Comparison of ENCODE assay signal across 3 fruit fly cellular contexts in the genomic region with DNA sequence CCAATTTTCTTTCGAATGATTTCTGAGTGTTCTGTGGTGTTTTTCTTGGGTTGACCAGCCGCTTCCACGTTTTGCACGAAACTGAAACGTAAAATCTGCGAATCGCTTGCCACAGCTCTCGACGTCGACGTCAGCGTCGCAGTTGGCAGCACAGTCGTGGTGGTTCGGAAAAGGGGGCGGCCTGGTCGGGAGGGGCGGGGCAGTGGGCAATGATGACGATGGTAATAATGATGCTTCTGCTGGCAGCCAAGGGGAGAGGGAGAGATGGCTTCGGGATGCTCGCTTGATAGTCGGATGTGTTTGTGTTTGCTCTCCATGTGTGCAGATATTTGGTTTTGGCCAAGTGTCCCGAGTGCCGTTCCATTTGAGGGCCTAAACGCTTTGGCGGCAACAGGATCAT.
TF ChIP-seq lines count a peak whose summit lies in the region.

No protein-coding gene starts in this region.

- no peak for TF ChIP-seq CTCF in whole organism, embryonic (GFP tag; optimal IDR thresholded peaks at IDR 0.05; lab: Kevin White, UChicago)

TF ChIP-seq in whole organism, embryonic, 481 proteins besides CTCF, POLR2A, EP300 and RAD21 (continues in another document):
- TF ChIP-seq prd (optimal IDR thresholded peaks at IDR 0.05; lab: Kevin White, UChicago), result no peak
- no peak for TF ChIP-seq prd (GFP tag; IDR thresholded peaks at IDR 0.05; lab: Robert Waterston, UW)
- TF ChIP-seq E2f1 (GFP tag; IDR thresholded peaks at IDR 0.05; lab: Robert Waterston, UW), result 0 out of 2 replicates have a peak, but pooled peaks have one; percentile 9
- no peak for TF ChIP-seq CG13624 (GFP tag; optimal IDR thresholded peaks at IDR 0.05; lab: Kevin White, UChicago)
- TF ChIP-seq CG15011 (GFP tag; optimal IDR thresholded peaks at IDR 0.05; lab: Kevin White, UChicago), result no peak
- no peak for TF ChIP-seq ham (GFP tag; IDR thresholded peaks at IDR 0.05; lab: Robert Waterston, UW)
- TF ChIP-seq luna (GFP tag; optimal IDR thresholded peaks at IDR 0.05; lab: Kevin White, UChicago), result no peak
- peak; percentile 30 for TF ChIP-seq abd-A (tag; optimal IDR thresholded peaks at IDR 0.05; lab: Kevin White, UChicago)
- TF ChIP-seq CG10543 (GFP tag; optimal IDR thresholded peaks at IDR 0.05; lab: Kevin White, UChicago), result peak; percentile 30
- TF ChIP-seq sqz (GFP tag; optimal IDR thresholded peaks at IDR 0.05; lab: Kevin White, UChicago), result no peak
- no peak for TF ChIP-seq stwl (tag; optimal IDR thresholded peaks at IDR 0.05; lab: Kevin White, UChicago)
- peak; percentile 19 for TF ChIP-seq lab (GFP tag; optimal IDR thresholded peaks at IDR 0.05; lab: Kevin White, UChicago)
- TF ChIP-seq CG12391 (tag; optimal IDR thresholded peaks at IDR 0.05; lab: Kevin White, UChicago), result no peak
- TF ChIP-seq Deaf1 (tag; optimal IDR thresholded peaks at IDR 0.05; lab: Kevin White, UChicago), result peak; percentile 78
- no peak for TF ChIP-seq Ptx1 (GFP tag; IDR thresholded peaks at IDR 0.05; lab: Robert Waterston, UW)
- TF ChIP-seq nom (GFP tag; optimal IDR thresholded peaks at IDR 0.05; lab: Kevin White, UChicago), result peak; percentile 10
- no peak for TF ChIP-seq bab2 (GFP tag; optimal IDR thresholded peaks at IDR 0.05; lab: Kevin White, UChicago)
- no peak for TF ChIP-seq HLHmδ (GFP tag; optimal IDR thresholded peaks at IDR 0.05; lab: Kevin White, UChicago)
- peak; percentile 42; the same call in 1 of the 2 replicates for TF ChIP-seq Bgb (GFP tag; IDR thresholded peaks at IDR 0.05; lab: Robert Waterston, UW; ENCODE audit: partially characterized antibody)
- TF ChIP-seq disco-r (GFP tag; optimal IDR thresholded peaks at IDR 0.05; lab: Kevin White, UChicago), result no peak
- TF ChIP-seq CG12659 (GFP tag; optimal IDR thresholded peaks at IDR 0.05; lab: Kevin White, UChicago), result no peak
- TF ChIP-seq CG13287 (GFP tag; IDR thresholded peaks at IDR 0.05; lab: Robert Waterston, UW; ENCODE audit: partially characterized antibody), result peak; percentile 10; the same call in 1 of the 2 replicates
- no peak for TF ChIP-seq Sox102F (GFP tag; optimal IDR thresholded peaks at IDR 0.05; lab: Kevin White, UChicago)
- TF ChIP-seq Bteb2 (GFP tag; optimal IDR thresholded peaks at IDR 0.05; lab: Kevin White, UChicago), result no peak
- 0 out of 2 replicates have a peak, but pooled peaks have one; percentile 12 for TF ChIP-seq Awh (GFP tag; IDR thresholded peaks at IDR 0.05; lab: Robert Waterston, UW)
- TF ChIP-seq zf30C (GFP tag; optimal IDR thresholded peaks at IDR 0.05; lab: Kevin White, UChicago), result no peak
- no peak for TF ChIP-seq Six4 (GFP tag; optimal IDR thresholded peaks at IDR 0.05; lab: Kevin White, UChicago)
- TF ChIP-seq CG9727 (GFP tag; optimal IDR thresholded peaks at IDR 0.05; lab: Kevin White, UChicago), result no peak

TF ChIP-seq in whole organism, prepupa, 60 proteins besides CTCF, POLR2A, EP300 and RAD21:
- TF ChIP-seq fd59A (GFP tag; optimal IDR thresholded peaks at IDR 0.05; lab: Kevin White, UChicago) (no peak), Gug (GFP tag; IDR thresholded peaks at IDR 0.05; lab: Robert Waterston, UW) (no peak), CG11294 (GFP tag; IDR thresholded peaks at IDR 0.05; lab: Robert Waterston, UW) (peak; percentile 15; the same call in 1 of the 2 replicates), CG3032 (tag; optimal IDR thresholded peaks at IDR 0.05; lab: Kevin White, UChicago) (peak; percentile 9), CG16779 (tag; optimal IDR thresholded peaks at IDR 0.05; lab: Kevin White, UChicago) (no peak), Eip78C (GFP tag; lab: Kevin White, UChicago) (peak; percentile 41), CG32006 (GFP tag; optimal IDR thresholded peaks at IDR 0.05; lab: Kevin White, UChicago) (no peak), ss (GFP tag; optimal IDR thresholded peaks at IDR 0.05; lab: Kevin White, UChicago) (peak in 1 of 2 experiments; percentile 25), dac (GFP tag; optimal IDR thresholded peaks at IDR 0.05; lab: Kevin White, UChicago) (no peak), CG34406 (GFP tag; optimal IDR thresholded peaks at IDR 0.05; lab: Kevin White, UChicago) (no peak), Sox15 (GFP tag; optimal IDR thresholded peaks at IDR 0.05; lab: Kevin White, UChicago) (no peak), achi (GFP tag; optimal IDR thresholded peaks at IDR 0.05; lab: Kevin White, UChicago) (peak; percentile 14), CG6276 (GFP tag; optimal IDR thresholded peaks at IDR 0.05; lab: Kevin White, UChicago) (peak; percentile 3), eg (GFP tag; IDR thresholded peaks at IDR 0.05; lab: Robert Waterston, UW) (peak; percentile 46; the same call in 1 of the 3 replicates), dsx (GFP tag; optimal IDR thresholded peaks at IDR 0.05; lab: Kevin White, UChicago; ENCODE audit: poor library complexity, severe bottlenecking) (peak; percentile 33), CG8632 (GFP tag; optimal IDR thresholded peaks at IDR 0.05; lab: Kevin White, UChicago) (no peak), Hr38 (GFP tag; optimal IDR thresholded peaks at IDR 0.05; lab: Kevin White, UChicago) (no peak), Sox102F (GFP tag; optimal IDR thresholded peaks at IDR 0.05; lab: Kevin White, UChicago) (no peak), CG31627 (GFP tag; optimal IDR thresholded peaks at IDR 0.05; lab: Kevin White, UChicago) (no peak), Ets21C (GFP tag; optimal IDR thresholded peaks at IDR 0.05; lab: Kevin White, UChicago) (no peak), CG3919 (GFP tag; optimal IDR thresholded peaks at IDR 0.05; lab: Kevin White, UChicago) (peak; percentile 49), OdsH (GFP tag; optimal IDR thresholded peaks at IDR 0.05; lab: Kevin White, UChicago) (no peak), net (GFP tag; optimal IDR thresholded peaks at IDR 0.05; lab: Kevin White, UChicago) (peak; percentile 6), CG6163 (GFP tag; IDR thresholded peaks at IDR 0.05; lab: Robert Waterston, UW) (peak; percentile 26; the same call in 1 of the 3 replicates), topi (GFP tag; optimal IDR thresholded peaks at IDR 0.05; lab: Kevin White, UChicago) (no peak), CG15336 (GFP tag; IDR thresholded peaks at IDR 0.05; lab: Robert Waterston, UW) (peak; percentile 31; the same call in 1 of the 2 replicates), CG8119 (GFP tag; IDR thresholded peaks at IDR 0.05; lab: Robert Waterston, UW) (peak; percentile 59; the same call in 2 of the 3 replicates), Smox (GFP tag; optimal IDR thresholded peaks at IDR 0.05; lab: Kevin White, UChicago) (no peak), CG1621 (tag; optimal IDR thresholded peaks at IDR 0.05; lab: Kevin White, UChicago) (peak; percentile 51), Lpt (GFP tag; optimal IDR thresholded peaks at IDR 0.05; lab: Kevin White, UChicago) (no peak)
TF ChIP-seq in whole organism, prepupa: peak in this region for 14.

TF ChIP-seq in whole organism, pupa, 21 proteins besides CTCF, POLR2A, EP300 and RAD21:
- TF ChIP-seq CG8159 (tag; optimal IDR thresholded peaks at IDR 0.05; lab: Kevin White, UChicago) (no peak), CG10348 (GFP tag; IDR thresholded peaks at IDR 0.05; lab: Robert Waterston, UW) (0 out of 2 replicates have a peak, but pooled peaks have one; percentile 13), rn (GFP tag; IDR thresholded peaks at IDR 0.05; lab: Robert Waterston, UW) (no peak), CG13204 (GFP tag; optimal IDR thresholded peaks at IDR 0.05; lab: Kevin White, UChicago) (peak; percentile 75), CG32121 (GFP tag; IDR thresholded peaks at IDR 0.05; lab: Robert Waterston, UW) (peak; percentile 56), EcR (GFP tag; optimal IDR thresholded peaks at IDR 0.05; lab: Kevin White, UChicago) (peak; percentile 28), CG4496 (GFP tag; IDR thresholded peaks at IDR 0.05; lab: Robert Waterston, UW) (peak; percentile 75), Pif1B (GFP tag; optimal IDR thresholded peaks at IDR 0.05; lab: Kevin White, UChicago) (no peak), CG12605 (GFP tag; IDR thresholded peaks at IDR 0.05; lab: Robert Waterston, UW) (peak; percentile 45; the same call in 1 of the 2 replicates)
